Worm (Caenorhabditis elegans): ENCODE results near the gene hpo-38.

- TF ChIP-seq snpc-4 (tag; optimal IDR thresholded peaks at IDR 0.05): no peak
- no peak for TF ChIP-seq skn-1 (tag; optimal IDR thresholded peaks at IDR 0.05)
- no peak for TF ChIP-seq duxl-1 (tag; optimal IDR thresholded peaks at IDR 0.05; ENCODE audit: poor library complexity)
- no peak for TF ChIP-seq F44E2.7 (GFP tag; IDR thresholded peaks at IDR 0.05)
- TF ChIP-seq ama-1 (optimal IDR thresholded peaks at IDR 0.05): no peak
- TF ChIP-seq dmd-9 (GFP tag; IDR thresholded peaks at IDR 0.05): no peak
- TF ChIP-seq ceh-82 (tag; optimal IDR thresholded peaks at IDR 0.05): no peak
- no peak for TF ChIP-seq nhr-237 (tag; optimal IDR thresholded peaks at IDR 0.05)
- TF ChIP-seq hlh-11 (tag; optimal IDR thresholded peaks at IDR 0.05): no peak
- no peak for TF ChIP-seq nhr-42 (GFP tag; IDR thresholded peaks at IDR 0.05)
These were observed 7.7 kb upstream of the hpo-38 start for ce11 chrIII:222508-222907.

All from whole organism, L4 larva.